Worm (Caenorhabditis elegans) whole organism, mixed stage, embryonic: ENCODE results near the gene smc-6.
"Not testable (repeated sequence)": the region's sequence is repeated elsewhere in the genome, so short reads cannot be mapped to it uniquely, and the experiment has no call there.

Experiments
- M03D4.4 ChIP-seq: sonication (generic microtip); optimal IDR thresholded peaks from 2 replicates; lab custom pipeline; 2017; ENCODE audit warnings: mild to moderate bottlenecking, missing genetic modification characterization, missing compliant biosample characterization
- bed-3 ChIP-seq: fragments of 200-800 bp; sonication (Bioruptor generic); optimal IDR thresholded peaks from 3 replicates; lab custom pipeline; 2018; ENCODE audit warnings: mild to moderate bottlenecking, missing genetic modification characterization, moderate library complexity, missing compliant biosample characterization
- blmp-1 ChIP-seq: fragments of 150-350 bp; optimal IDR thresholded peaks from 2 replicates; lab custom pipeline; 2014; ENCODE audit warnings: missing biosample characterization, missing genetic modification characterization
- ceh-39 ChIP-seq: fragments of 150-350 bp; optimal IDR thresholded peaks from 2 replicates; lab custom pipeline; 2014; ENCODE audit warnings: missing biosample characterization, missing genetic modification characterization
- ceh-43 ChIP-seq: fragments of 200-800 bp; sonication (Bioruptor generic); optimal IDR thresholded peaks from 2 replicates; lab custom pipeline; 2018; ENCODE audit warnings: mild to moderate bottlenecking, missing genetic modification characterization, moderate library complexity, missing compliant biosample characterization
- ceh-83 ChIP-seq: fragments of 200-800 bp; sonication (Bioruptor generic); optimal IDR thresholded peaks from 2 replicates; lab custom pipeline; 2018; ENCODE audit warnings: mild to moderate bottlenecking, missing genetic modification characterization, missing compliant biosample characterization
- ces-1 ChIP-seq: fragments of 150-350 bp; optimal IDR thresholded peaks from 2 replicates; lab custom pipeline; 2014; ENCODE audit warnings: missing biosample characterization, missing genetic modification reagents, missing genetic modification characterization
- cnd-1 ChIP-seq: fragments of 200-800 bp; sonication (Bioruptor generic); optimal IDR thresholded peaks from 2 replicates; lab custom pipeline; 2018; ENCODE audit warnings: mild to moderate bottlenecking, missing genetic modification characterization, missing compliant biosample characterization
- drap-1 ChIP-seq: fragments of 200-800 bp; sonication (Bioruptor generic); optimal IDR thresholded peaks from 3 replicates; lab custom pipeline; 2018; ENCODE audit warnings: mild to moderate bottlenecking, missing genetic modification characterization, missing compliant biosample characterization
- elt-1 ChIP-seq: sonication (generic microtip); optimal IDR thresholded peaks from 2 replicates; lab custom pipeline; 2017; ENCODE audit warnings: missing genetic modification characterization, mild to moderate bottlenecking, missing compliant biosample characterization, antibody characterized with exemption, moderate library complexity, borderline replicate concordance; ENCODE audit not compliant: insufficient read depth
- elt-3 ChIP-seq: fragments of 150-350 bp; optimal IDR thresholded peaks from 2 replicates; lab custom pipeline; 2014; ENCODE audit warnings: missing biosample characterization, missing genetic modification characterization
- flh-1 ChIP-seq: fragments of 200-800 bp; sonication (Bioruptor generic); optimal IDR thresholded peaks from 2 replicates; lab custom pipeline; 2018; ENCODE audit warnings: mild to moderate bottlenecking, missing genetic modification characterization, moderate library complexity, missing compliant biosample characterization
- ham-2 ChIP-seq: fragments of 200-800 bp; sonication (Bioruptor generic); optimal IDR thresholded peaks from 2 replicates; lab custom pipeline; 2018; ENCODE audit warnings: mild to moderate bottlenecking, missing genetic modification characterization, missing compliant biosample characterization
- hlh-1 ChIP-seq: fragments of 150-350 bp; optimal IDR thresholded peaks from 2 replicates; lab custom pipeline; 2014; ENCODE audit warnings: missing biosample characterization, missing genetic modification reagents, missing genetic modification characterization
- lin-13 ChIP-seq: fragments of 150-350 bp; optimal IDR thresholded peaks from 2 replicates; lab custom pipeline; 2014; ENCODE audit warnings: missing biosample characterization, missing genetic modification characterization
- lin-32 ChIP-seq: fragments of 200-800 bp; sonication (Bioruptor generic); optimal IDR thresholded peaks from 2 replicates; lab custom pipeline; 2018; ENCODE audit warnings: mild to moderate bottlenecking, missing genetic modification characterization, missing compliant biosample characterization
- lsy-2 ChIP-seq: fragments of 150-350 bp; optimal IDR thresholded peaks from 2 replicates; lab custom pipeline; 2014; ENCODE audit warnings: missing biosample characterization, missing genetic modification characterization
- mab-5 ChIP-seq: fragments of 150-350 bp; optimal IDR thresholded peaks from 2 replicates; lab custom pipeline; 2014; ENCODE audit warnings: missing biosample characterization, missing genetic modification characterization
- mep-1 ChIP-seq: fragments of 150-350 bp; optimal IDR thresholded peaks from 2 replicates; lab custom pipeline; 2017; ENCODE audit warnings: missing biosample characterization, missing genetic modification reagents, missing genetic modification characterization, inconsistent platforms
- mls-2 ChIP-seq: sonication (generic microtip); optimal IDR thresholded peaks from 2 replicates; lab custom pipeline; 2016; ENCODE audit warnings: mild to moderate bottlenecking, missing genetic modification characterization, moderate library complexity, missing compliant biosample characterization
- nhr-12 ChIP-seq: fragments of 150-350 bp; optimal IDR thresholded peaks from 2 replicates; lab custom pipeline; 2014; ENCODE audit warnings: missing biosample characterization, missing genetic modification characterization
- nhr-2 ChIP-seq: fragments of 150-350 bp; optimal IDR thresholded peaks from 2 replicates; lab custom pipeline; 2014; ENCODE audit warnings: missing biosample characterization, missing genetic modification characterization
- nhr-237 ChIP-seq: fragments of 150-350 bp; optimal IDR thresholded peaks from 2 replicates; lab custom pipeline; 2014; ENCODE audit warnings: missing biosample characterization, missing genetic modification characterization
- nhr-28 ChIP-seq: fragments of 150-350 bp; optimal IDR thresholded peaks from 2 replicates; lab custom pipeline; 2014; ENCODE audit warnings: missing biosample characterization, missing genetic modification characterization
- nhr-76 ChIP-seq: sonication (generic microtip); optimal IDR thresholded peaks from 2 replicates; lab custom pipeline; 2017; ENCODE audit warnings: missing biosample characterization, missing genetic modification characterization
- pha-4 ChIP-seq: fragments of 150-350 bp; optimal IDR thresholded peaks from 2 replicates; lab custom pipeline; 2018; ENCODE audit warnings: missing biosample characterization, missing genetic modification reagents, missing genetic modification characterization
- sem-2 ChIP-seq: fragments of 200-800 bp; sonication (Bioruptor generic); optimal IDR thresholded peaks from 2 replicates; lab custom pipeline; 2018; ENCODE audit warnings: mild to moderate bottlenecking, missing genetic modification characterization, missing compliant biosample characterization
- snpc-4 ChIP-seq: fragments of 150-350 bp; optimal IDR thresholded peaks from 2 replicates; lab custom pipeline; 2014; ENCODE audit warnings: missing biosample characterization, missing genetic modification characterization
- sptf-1 ChIP-seq: sonication (generic microtip); optimal IDR thresholded peaks from 2 replicates; lab custom pipeline; 2017; ENCODE audit warnings: mild to moderate bottlenecking, missing genetic modification characterization, moderate library complexity, missing compliant biosample characterization
- tbx-8 ChIP-seq: fragments of 200-800 bp; sonication (Bioruptor generic); optimal IDR thresholded peaks from 2 replicates; lab custom pipeline; 2018; ENCODE audit warnings: mild to moderate bottlenecking, missing genetic modification characterization, moderate library complexity, missing compliant biosample characterization
- unc-120 ChIP-seq: sonication (generic microtip); optimal IDR thresholded peaks from 2 replicates; lab custom pipeline; 2017; ENCODE audit warnings: missing genetic modification characterization, missing compliant biosample characterization; ENCODE audit not compliant: poor library complexity, severe bottlenecking
- unc-39 ChIP-seq: fragments of 150-350 bp; optimal IDR thresholded peaks from 2 replicates; lab custom pipeline; 2014; ENCODE audit warnings: missing biosample characterization, missing genetic modification characterization
- unc-62 ChIP-seq: fragments of 150-350 bp; optimal IDR thresholded peaks from 2 replicates; lab custom pipeline; 2014; ENCODE audit warnings: missing biosample characterization, missing genetic modification reagents, missing genetic modification characterization
- zip-8 ChIP-seq: fragments of 150-350 bp; optimal IDR thresholded peaks from 2 replicates; lab custom pipeline; 2014; ENCODE audit warnings: missing biosample characterization, missing genetic modification characterization
- ztf-11 ChIP-seq: fragments of 150-350 bp; optimal IDR thresholded peaks from 2 replicates; lab custom pipeline; 2014; ENCODE audit warnings: missing biosample characterization, missing genetic modification characterization

smc-6 gene

ce11 chrII:11545952-11546325, 32.6 kb upstream of the smc-6 start:
- TF ChIP-seq nhr-12 (tag; lab: Kevin White, UChicago) = no peak
- TF ChIP-seq sptf-1 (tag; lab: Kevin White, UChicago) = no peak
- no peak for TF ChIP-seq ceh-39
- no peak for TF ChIP-seq nhr-76 (tag; lab: Kevin White, UChicago)
- no peak for TF ChIP-seq nhr-2 (tag; lab: Kevin White, UChicago)
- no peak for TF ChIP-seq ceh-43
- TF ChIP-seq zip-8 = no peak
- TF ChIP-seq ces-1 (GFP tag; lab: Kevin White, UChicago) = no peak
- no peak for TF ChIP-seq pha-4 (tag; lab: Kevin White, UChicago)
- no peak for TF ChIP-seq nhr-28
- no peak for TF ChIP-seq ham-2 (GFP tag; lab: Kevin White, UChicago)
- TF ChIP-seq sem-2 (GFP tag; lab: Kevin White, UChicago) = no peak
- TF ChIP-seq unc-120 = no peak
- no peak for TF ChIP-seq unc-39 (tag; lab: Kevin White, UChicago)
- TF ChIP-seq mls-2 (tag; lab: Kevin White, UChicago) = no peak
- no peak for TF ChIP-seq M03D4.4 (tag; lab: Kevin White, UChicago)
- no peak for TF ChIP-seq snpc-4
- TF ChIP-seq, all 35 proteins: peak for 0

ce11 chrII:11547254-11547687, 31.2 kb upstream of the smc-6 start, which contains the start of gene F54D5.7:
F54D5.7 (plus strand) TSS chrII:11547517.
- TF ChIP-seq pha-4 (tag; lab: Kevin White, UChicago) (no peak), lin-13 (tag; lab: Kevin White, UChicago) (no peak), tbx-8 (GFP tag; lab: Kevin White, UChicago) (no peak), unc-39 (tag; lab: Kevin White, UChicago) (no peak), mep-1 (tag; lab: Kevin White, UChicago) (no peak), elt-3 (tag; lab: Kevin White, UChicago) (no peak), unc-120 (peak; percentile 38), bed-3 (GFP tag; lab: Kevin White, UChicago) (no peak), nhr-76 (tag; lab: Kevin White, UChicago) (no peak), ztf-11 (tag; lab: Kevin White, UChicago) (no peak), nhr-2 (tag; lab: Kevin White, UChicago) (no peak), zip-8 (no peak), snpc-4 (no peak), sptf-1 (tag; lab: Kevin White, UChicago) (no peak), flh-1 (GFP tag; lab: Kevin White, UChicago) (peak; percentile 11), ceh-43 (peak; percentile 51), nhr-12 (tag; lab: Kevin White, UChicago) (peak; percentile 3), blmp-1 (tag; lab: Kevin White, UChicago) (no peak), nhr-237 (no peak), drap-1 (GFP tag; lab: Kevin White, UChicago) (no peak), elt-1 (tag; lab: Kevin White, UChicago) (peak; percentile 8), sem-2 (GFP tag; lab: Kevin White, UChicago) (no peak), M03D4.4 (tag; lab: Kevin White, UChicago) (peak; percentile 9), mab-5 (no peak), lin-32 (GFP tag; lab: Kevin White, UChicago) (no peak), ceh-39 (no peak), lsy-2 (no peak), unc-62 (no peak), ces-1 (GFP tag; lab: Kevin White, UChicago) (peak; percentile 5), hlh-1 (tag; lab: Kevin White, UChicago) (peak; percentile 4), ham-2 (GFP tag; lab: Kevin White, UChicago) (no peak), nhr-28 (no peak), cnd-1 (tag; lab: Kevin White, UChicago) (no peak), mls-2 (tag; lab: Kevin White, UChicago) (no peak), ceh-83 (no peak)
- TF ChIP-seq, all 35 proteins: peak for 8

DNA sequence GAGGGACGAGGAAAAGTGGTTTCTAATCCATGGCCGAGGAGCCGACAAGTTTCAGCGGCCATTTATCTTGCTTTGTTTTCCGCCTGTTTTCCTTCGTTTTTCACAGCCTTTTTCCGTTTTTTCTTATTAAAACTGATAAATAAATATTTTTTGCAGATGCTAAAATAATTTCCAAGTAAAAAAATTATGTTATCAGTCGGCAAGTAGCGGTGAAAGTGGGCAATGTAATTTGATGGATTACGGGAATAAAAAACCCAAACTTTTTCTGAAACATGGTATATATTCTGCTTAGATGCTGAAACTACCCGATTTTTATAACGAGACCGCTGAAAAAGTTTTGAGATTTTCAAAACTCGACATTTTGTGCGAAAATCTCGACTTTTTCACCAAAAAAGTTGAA, 26.5 kb upstream of the smc-6 start, which contains the start of gene dhgd-1:
dhgd-1 (minus strand) TSS at position 101 of the 400 bp plus-strand sequence.
- not testable (repeated sequence) for TF ChIP-seq nhr-237; tbx-8 (GFP tag; lab: Kevin White, UChicago); ces-1 (GFP tag; lab: Kevin White, UChicago)
- TF ChIP-seq, all 35 proteins: peak for 0; not testable (repeated sequence) for 35
